Worm (Caenorhabditis elegans): ENCODE data around the gene R04D3.3.

Gene R04D3.3

DNA sequence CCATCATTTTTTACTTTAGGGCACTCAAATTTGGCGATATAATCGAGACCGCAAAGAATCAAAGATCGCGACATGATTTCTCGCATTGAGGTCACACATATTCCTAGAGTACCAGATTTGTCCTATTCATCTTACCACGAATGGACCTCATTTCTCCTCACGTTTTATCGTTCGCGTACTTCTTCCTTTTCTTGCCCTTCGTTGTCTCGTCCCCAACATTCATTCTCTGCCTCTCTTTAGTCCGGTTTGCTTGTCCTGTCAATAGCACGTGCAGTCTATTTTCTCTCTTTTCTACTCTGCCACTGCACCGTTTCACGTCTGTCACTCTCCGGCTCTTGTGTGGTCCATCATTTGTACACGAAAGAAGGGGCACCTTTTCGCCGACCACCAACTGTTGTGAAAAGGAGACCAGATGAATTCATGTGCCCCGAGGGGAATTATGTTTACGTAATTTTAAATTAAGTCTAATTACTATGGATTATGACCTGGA lies 39.0 kb downstream of the R04D3.3 start:
- TF ChIP-seq snpc-4 (tag; optimal IDR thresholded peaks at IDR 0.05) (peak; percentile 17), F16B12.6 (tag; optimal IDR thresholded peaks at IDR 0.05) (no peak), sox-4 (tag; optimal IDR thresholded peaks at IDR 0.05) (no peak), vab-15 (tag; optimal IDR thresholded peaks at IDR 0.05) (peak; percentile 39), mep-1 (tag; optimal IDR thresholded peaks at IDR 0.05) (peak; percentile 85), efl-1 (optimal IDR thresholded peaks at IDR 0.05) (peak; percentile 34 to 39), efl-1 (GFP tag; optimal IDR thresholded peaks at IDR 0.05 in 1 of 2) (peak in 1 of 2 experiments; percentile 46), nhr-84 (tag; optimal IDR thresholded peaks at IDR 0.05) (no peak), mdl-1 (tag; optimal IDR thresholded peaks at IDR 0.05) (peak; percentile 86 to 97), pqm-1 (tag; optimal IDR thresholded peaks at IDR 0.05) (no peak), elt-3 (tag; optimal IDR thresholded peaks at IDR 0.05) (peak in 2 of 6 experiments; percentile 8 to 28), C34B4.2 (tag; optimal IDR thresholded peaks at IDR 0.05) (no peak), ceh-8 (GFP tag; optimal IDR thresholded peaks at IDR 0.05) (no peak), nhr-20 (tag; optimal IDR thresholded peaks at IDR 0.05) (peak; percentile 89), nhr-12 (tag; optimal IDR thresholded peaks at IDR 0.05) (no peak), sup-37 (GFP tag; optimal IDR thresholded peaks at IDR 0.05) (no peak), snu-23 (GFP tag; optimal IDR thresholded peaks at IDR 0.05) (peak; percentile 84), Y116A8C.19 (tag; optimal IDR thresholded peaks at IDR 0.05; ENCODE audit: borderline replicate concordance) (no peak), nhr-76 (tag; optimal IDR thresholded peaks at IDR 0.05) (no peak), elt-2 (tag; optimal IDR thresholded peaks at IDR 0.05) (no peak), dpl-1 (GFP tag; optimal IDR thresholded peaks at IDR 0.05) (no peak), lin-35 (GFP tag; optimal IDR thresholded peaks at IDR 0.05) (peak; percentile 64 to 74), rnt-1 (tag; optimal IDR thresholded peaks at IDR 0.05) (peak; percentile 82), xbp-1 (tag; optimal IDR thresholded peaks at IDR 0.05) (peak; percentile 62), lsy-2 (tag; optimal IDR thresholded peaks at IDR 0.05) (peak; percentile 54 to 66), unc-98 (GFP tag; IDR thresholded peaks at IDR 0.05) (no peak), ceh-82 (tag; optimal IDR thresholded peaks at IDR 0.05) (peak; percentile 7 to 65 (median 26)), ets-5 (GFP tag; IDR thresholded peaks at IDR 0.05) (no peak), ztf-4 (tag; optimal IDR thresholded peaks at IDR 0.05) (peak; percentile 9), ceh-88 (GFP tag; IDR thresholded peaks at IDR 0.05) (no peak), unc-86 (tag; optimal IDR thresholded peaks at IDR 0.05) (peak; percentile 55), lir-3 (tag; optimal IDR thresholded peaks at IDR 0.05; ENCODE audit: poor library complexity) (no peak), hlh-4 (tag; optimal IDR thresholded peaks at IDR 0.05) (no peak), aly-2 (tag; optimal IDR thresholded peaks at IDR 0.05) (no peak), lin-14 (GFP tag; optimal IDR thresholded peaks at IDR 0.05) (peak; percentile 96), mef-2 (tag; optimal IDR thresholded peaks at IDR 0.05) (no peak), pax-3 (tag; optimal IDR thresholded peaks at IDR 0.05) (no peak), ztf-11 (tag; optimal IDR thresholded peaks at IDR 0.05) (no peak), lin-39 (tag; optimal IDR thresholded peaks at IDR 0.05) (no peak), hlh-17 (GFP tag; optimal IDR thresholded peaks at IDR 0.05; ENCODE audit: borderline replicate concordance) (no peak), nhr-47 (tag; optimal IDR thresholded peaks at IDR 0.05) (peak; percentile 69), nhr-11 (tag; optimal IDR thresholded peaks at IDR 0.05) (no peak), mab-9 (GFP tag; IDR thresholded peaks at IDR 0.05) (0 out of 2 replicates have a peak, but pooled peaks have one; percentile 19), tlp-1 (tag; optimal IDR thresholded peaks at IDR 0.05) (no peak), dsc-1 (tag; optimal IDR thresholded peaks at IDR 0.05) (peak; percentile 56), fkh-10 (GFP tag; optimal IDR thresholded peaks at IDR 0.05) (peak; percentile 8), swsn-7 (tag; optimal IDR thresholded peaks at IDR 0.05) (peak; percentile 74), nhr-77 (tag; optimal IDR thresholded peaks at IDR 0.05) (peak; percentile 44), ceh-90 (tag; optimal IDR thresholded peaks at IDR 0.05) (no peak), fos-1 (tag; optimal IDR thresholded peaks at IDR 0.05) (peak; percentile 40), C16A3.4 (tag; optimal IDR thresholded peaks at IDR 0.05) (peak; percentile 54), nhr-237 (tag; optimal IDR thresholded peaks at IDR 0.05) (peak; percentile 28), unc-130 (tag; optimal IDR thresholded peaks at IDR 0.05) (no peak)
